Worm (Caenorhabditis elegans) whole organism, L2 larva: Measurements from ENCODE around the gene ctns-1.

Source experiments
- R02D3.7 ChIP-seq: fragments of 150-350 bp; optimal IDR thresholded peaks from 2 replicates; lab custom pipeline; 2014; ENCODE audit warnings: missing biosample characterization, missing genetic modification characterization
- ZK546.5 ChIP-seq: sonication (generic microtip); optimal IDR thresholded peaks from 2 replicates; lab custom pipeline; 2017; ENCODE audit warnings: missing biosample characterization, missing genetic modification characterization
- alr-1 ChIP-seq: fragments of 150-350 bp; optimal IDR thresholded peaks from 2 replicates; lab custom pipeline; 2014; ENCODE audit warnings: missing biosample characterization, missing genetic modification characterization
- ceh-16 ChIP-seq: fragments of 150-350 bp; optimal IDR thresholded peaks from 2 replicates; lab custom pipeline; 2014; ENCODE audit warnings: missing biosample characterization, missing genetic modification characterization
- crh-2 ChIP-seq: sonication (generic microtip); optimal IDR thresholded peaks from 2 replicates; lab custom pipeline; 2017; ENCODE audit warnings: missing biosample characterization, missing genetic modification characterization
- fos-1 ChIP-seq: fragments of 150-350 bp; optimal IDR thresholded peaks from 2 replicates; lab custom pipeline; 2014; ENCODE audit warnings: missing biosample characterization, missing genetic modification characterization
- lin-11 ChIP-seq: fragments of 150-350 bp; sonication (generic microtip); optimal IDR thresholded peaks from 2 replicates; lab custom pipeline; 2014; ENCODE audit warnings: missing biosample characterization, missing genetic modification characterization, inconsistent platforms, mixed read lengths
- mdl-1 ChIP-seq, 2 experiments: fragments of 150-350 bp in 1 of 2; sonication (generic microtip) in 1 of 2; optimal IDR thresholded peaks; 2 replicates each; lab custom pipeline; 2017; ENCODE audit warnings: missing biosample characterization in 2 of 2, missing genetic modification characterization in 2 of 2
- nhr-11 ChIP-seq: fragments of 150-350 bp; optimal IDR thresholded peaks from 2 replicates; lab custom pipeline; 2014; ENCODE audit warnings: missing biosample characterization, missing genetic modification characterization
- nhr-25 ChIP-seq: fragments of 150-350 bp; sonication (generic microtip); optimal IDR thresholded peaks from 3 replicates; lab custom pipeline; 2014; ENCODE audit warnings: missing biosample characterization, missing genetic modification characterization
- sem-4 ChIP-seq: fragments of 150-350 bp; optimal IDR thresholded peaks from 2 replicates; lab custom pipeline; 2014; ENCODE audit warnings: missing biosample characterization, missing genetic modification reagents, missing genetic modification characterization
- unc-62 ChIP-seq: fragments of 150-350 bp; optimal IDR thresholded peaks from 2 replicates; lab custom pipeline; 2014; ENCODE audit warnings: missing biosample characterization, missing genetic modification reagents, missing genetic modification characterization

- TF ChIP-seq fos-1 (tag; lab: Kevin White, UChicago), result no peak
- no peak for TF ChIP-seq crh-2 (tag; lab: Kevin White, UChicago)
- TF ChIP-seq R02D3.7 (tag; lab: Kevin White, UChicago), result no peak
- TF ChIP-seq sem-4 (tag; lab: Kevin White, UChicago), result no peak
- no peak for TF ChIP-seq unc-62 (GFP tag; lab: Kevin White, UChicago)
- no peak for TF ChIP-seq mdl-1 (tag; optimal IDR thresholded peaks at IDR 0.05; lab: Kevin White, UChicago)
- TF ChIP-seq ceh-16 (tag; lab: Kevin White, UChicago), result no peak
- no peak for TF ChIP-seq lin-11 (tag; lab: Kevin White, UChicago)
- TF ChIP-seq ZK546.5, result no peak
- TF ChIP-seq nhr-25 (tag; lab: Kevin White, UChicago), result no peak
- TF ChIP-seq nhr-11 (tag; lab: Kevin White, UChicago), result no peak
- no peak for TF ChIP-seq alr-1 (tag; lab: Kevin White, UChicago)
Observed at ce11 chrII:8093914-8094313, 42.8 kb downstream of the ctns-1 start.
